Worm (Caenorhabditis elegans) whole organism, L1 larva: ENCODE data around the gene H35B03.2.

Source experiments
- Y116A8C.19 ChIP-seq: sonication (generic microtip); optimal IDR thresholded peaks from 2 replicates; lab custom pipeline; 2016; ENCODE audit warnings: missing compliant biosample characterization, missing genetic modification characterization, borderline replicate concordance
- aha-1 ChIP-seq: fragments of 150-350 bp; optimal IDR thresholded peaks from 2 replicates; lab custom pipeline; 2014; ENCODE audit warnings: missing biosample characterization, missing genetic modification characterization
- alr-1 ChIP-seq: fragments of 200-800 bp; sonication (Bioruptor generic); optimal IDR thresholded peaks from 2 replicates; lab custom pipeline; 2018; ENCODE audit warnings: borderline replicate concordance, mild to moderate bottlenecking, missing genetic modification characterization, missing compliant biosample characterization
- ama-1 ChIP-seq: fragments of 150-350 bp; optimal IDR thresholded peaks from 2 replicates; lab custom pipeline; 2014
- blmp-1 ChIP-seq: fragments of 150-350 bp; optimal IDR thresholded peaks from 2 replicates; lab custom pipeline; 2014; ENCODE audit warnings: missing biosample characterization, missing genetic modification characterization
- ceh-82 ChIP-seq, 3 experiments: fragments of 150-350 bp in 1 of 3; sonication (generic microtip) in 2 of 3; optimal IDR thresholded peaks; 2 replicates each; lab custom pipeline; 2014 to 2017; ENCODE audit warnings: missing biosample characterization in 3 of 3, missing genetic modification characterization in 3 of 3
- dpl-1 ChIP-seq, 3 experiments: fragments of 150-350 bp in 2 of 3; sonication (generic microtip) in 1 of 3; optimal IDR thresholded peaks; 2 replicates each; lab custom pipeline; 2014 to 2017; ENCODE audit warnings: missing biosample characterization in 3 of 3, missing genetic modification characterization in 3 of 3, missing genetic modification reagents in 3 of 3
- efl-1 ChIP-seq, 4 experiments: fragments of 150-350 bp; optimal IDR thresholded peaks in 3 of 4; peaks in 1 of 4; 1 replicate in 1 of 4; 2 replicates in 3 of 4; lab custom pipeline; 2014; ENCODE audit warnings: missing biosample characterization in 2 of 4, missing genetic modification characterization in 2 of 4, missing genetic modification reagents in 2 of 4
- efl-3 ChIP-seq: fragments of 200-800 bp; sonication (Bioruptor generic); optimal IDR thresholded peaks from 2 replicates; lab custom pipeline; 2018; ENCODE audit warnings: mild to moderate bottlenecking, missing genetic modification characterization, missing compliant biosample characterization
- egl-13 ChIP-seq: sonication (generic microtip); optimal IDR thresholded peaks from 2 replicates; lab custom pipeline; 2016; ENCODE audit warnings: missing genotype, missing genetic modification reagents, missing genetic modification characterization, missing compliant biosample characterization
- egl-27 ChIP-seq, 2 experiments: fragments of 150-350 bp in 1 of 2; sonication (generic microtip); optimal IDR thresholded peaks; 3 replicates each; lab custom pipeline; 2017 to 2018; ENCODE audit warnings: missing biosample characterization in 2 of 2, missing genetic modification characterization in 2 of 2, missing genetic modification reagents in 2 of 2
- fkh-10 ChIP-seq: sonication (generic microtip); optimal IDR thresholded peaks from 2 replicates; lab custom pipeline; 2017; ENCODE audit warnings: missing biosample characterization, missing genetic modification reagents, missing genetic modification characterization
- grh-1 ChIP-seq: fragments of 200-800 bp; sonication (Bioruptor generic); IDR thresholded peaks from 2 replicates; pipeline ENCODE4 v1.3.6; 2022; ENCODE audit warnings: missing genetic modification reagents, missing genetic modification characterization, missing compliant biosample characterization
- hlh-4 ChIP-seq: sonication (generic microtip); optimal IDR thresholded peaks from 2 replicates; lab custom pipeline; 2016; ENCODE audit warnings: mild to moderate bottlenecking, missing genetic modification characterization, missing compliant biosample characterization
- lin-14 ChIP-seq: fragments of 200-800 bp; sonication (Bioruptor generic); optimal IDR thresholded peaks from 2 replicates; lab custom pipeline; 2018; ENCODE audit warnings: mild to moderate bottlenecking, missing genetic modification characterization, moderate library complexity, missing compliant biosample characterization
- lir-3 ChIP-seq: sonication (generic microtip); optimal IDR thresholded peaks from 2 replicates; lab custom pipeline; 2016; ENCODE audit warnings: mild to moderate bottlenecking, missing genetic modification characterization, moderate library complexity, missing compliant biosample characterization; ENCODE audit not compliant: poor library complexity
- lsy-2 ChIP-seq, 2 experiments: fragments of 150-350 bp; optimal IDR thresholded peaks; 2 replicates each; lab custom pipeline; 2014; ENCODE audit warnings: missing biosample characterization in 2 of 2, missing genetic modification characterization in 2 of 2
- mab-9 ChIP-seq: fragments of 200-800 bp; sonication (Bioruptor generic); IDR thresholded peaks from 2 replicates; pipeline ENCODE4 v1.3.6; 2022; ENCODE audit warnings: missing genetic modification reagents, missing genetic modification characterization, missing compliant biosample characterization
- mef-2 ChIP-seq: fragments of 150-350 bp; optimal IDR thresholded peaks from 2 replicates; lab custom pipeline; 2014; ENCODE audit warnings: missing biosample characterization, missing genetic modification characterization
- mep-1 ChIP-seq: fragments of 150-350 bp; optimal IDR thresholded peaks from 2 replicates; lab custom pipeline; 2014; ENCODE audit warnings: missing biosample characterization, missing genetic modification characterization
- nhr-77 ChIP-seq: fragments of 150-350 bp; optimal IDR thresholded peaks from 2 replicates; lab custom pipeline; 2014; ENCODE audit warnings: missing biosample characterization, missing genetic modification characterization
- nhr-84 ChIP-seq: sonication (generic microtip); optimal IDR thresholded peaks from 2 replicates; lab custom pipeline; 2017; ENCODE audit warnings: missing biosample characterization, missing genetic modification characterization
- nhr-85 ChIP-seq: sonication (generic microtip); peaks from one replicate; lab custom pipeline; 2016; ENCODE audit warnings: missing genetic modification characterization, inconsistent platforms, missing compliant biosample characterization
- snpc-4 ChIP-seq: fragments of 150-350 bp; optimal IDR thresholded peaks from 2 replicates; lab custom pipeline; 2014; ENCODE audit warnings: missing biosample characterization, missing genetic modification characterization
- sup-37 ChIP-seq: fragments of 200-800 bp; sonication (Bioruptor generic); optimal IDR thresholded peaks from 2 replicates; lab custom pipeline; 2018; ENCODE audit warnings: mild to moderate bottlenecking, missing genetic modification characterization, missing compliant biosample characterization
- tlp-1 ChIP-seq: fragments of 150-350 bp; optimal IDR thresholded peaks from 2 replicates; lab custom pipeline; 2014; ENCODE audit warnings: missing biosample characterization, missing genetic modification characterization
- unc-62 ChIP-seq: fragments of 150-350 bp; optimal IDR thresholded peaks from 2 replicates; lab custom pipeline; 2014; ENCODE audit warnings: missing biosample characterization, missing genetic modification reagents, missing genetic modification characterization
- vab-15 ChIP-seq: sonication (generic microtip); optimal IDR thresholded peaks from 2 replicates; lab custom pipeline; 2017; ENCODE audit warnings: missing genotype, mild to moderate bottlenecking, missing genetic modification characterization, missing compliant biosample characterization
- zip-4 ChIP-seq: fragments of 200-800 bp; sonication (Bioruptor generic); optimal IDR thresholded peaks from 2 replicates; lab custom pipeline; 2018; ENCODE audit warnings: mild to moderate bottlenecking, missing genetic modification characterization, moderate library complexity, missing compliant biosample characterization
- ztf-4 ChIP-seq: fragments of 150-350 bp; optimal IDR thresholded peaks from 2 replicates; lab custom pipeline; 2014; ENCODE audit warnings: missing biosample characterization, missing genetic modification characterization

H35B03.2 gene

ce11 chrIV:5706603-5707002 is 24.9 kb downstream of the H35B03.2 start (continued):
- TF ChIP-seq lsy-2 (tag; optimal IDR thresholded peaks at IDR 0.05; lab: Kevin White, UChicago) (no peak), ceh-82 (tag; optimal IDR thresholded peaks at IDR 0.05; lab: Kevin White, UChicago) (no peak), fkh-10 (GFP tag; lab: Kevin White, UChicago) (no peak), sup-37 (GFP tag; lab: Kevin White, UChicago) (no peak)
- TF ChIP-seq, all 84 proteins: peak for 5

ce11 chrIV:5703917-5704316 is 27.6 kb downstream of the H35B03.2 start:
- TF ChIP-seq blmp-1, result peak; percentile 99
- TF ChIP-seq unc-62 (GFP tag; lab: Kevin White, UChicago), result no peak
- TF ChIP-seq nhr-85 (tag; lab: Kevin White, UChicago), result peak; percentile 58
- TF ChIP-seq sup-37 (GFP tag; lab: Kevin White, UChicago), result no peak
- no peak for TF ChIP-seq hlh-4 (tag; lab: Kevin White, UChicago)
- no peak for TF ChIP-seq efl-3
- TF ChIP-seq alr-1, result no peak
- TF ChIP-seq mef-2 (tag; lab: Kevin White, UChicago), result no peak
- no peak for TF ChIP-seq tlp-1 (tag; lab: Kevin White, UChicago)
- TF ChIP-seq nhr-77 (tag; lab: Kevin White, UChicago), result no peak
- TF ChIP-seq vab-15, result no peak
- no peak for TF ChIP-seq egl-13 (tag; lab: Kevin White, UChicago)
- no peak for TF ChIP-seq egl-27 (tag; optimal IDR thresholded peaks at IDR 0.05; lab: Kevin White, UChicago)
- no peak for TF ChIP-seq lin-14 (GFP tag; lab: Kevin White, UChicago)
- no peak for TF ChIP-seq grh-1

ce11 chrIV:5703443-5703842 is 28.0 kb downstream of the H35B03.2 start, which contains the start of the genes C55C3.73 and perm-5:
Gene C55C3.73 (minus strand): TSS chrIV:5703451.
Gene perm-5 (minus strand): TSS chrIV:5703468.
- TF ChIP-seq nhr-84 (tag; lab: Kevin White, UChicago) (no peak), efl-1 (optimal IDR thresholded peaks at IDR 0.05; lab: Kevin White, UChicago) (peak in 1 of 2 experiments; percentile 2), efl-1 (GFP tag; optimal IDR thresholded peaks at IDR 0.05 in 1 of 2; lab: Kevin White, UChicago) (no peak)
- TF ChIP-seq, all 84 proteins: peak for 1

- no peak for TF ChIP-seq lir-3 (tag; lab: Kevin White, UChicago)
- TF ChIP-seq mab-9 (GFP tag; lab: Robert Waterston, UW), result no peak
- no peak for TF ChIP-seq zip-4 (GFP tag; lab: Kevin White, UChicago)
- no peak for TF ChIP-seq Y116A8C.19 (tag; lab: Kevin White, UChicago)
- no peak for TF ChIP-seq dpl-1 (GFP tag; optimal IDR thresholded peaks at IDR 0.05; lab: Kevin White, UChicago)
- TF ChIP-seq nhr-77 (tag; lab: Kevin White, UChicago), result no peak
- TF ChIP-seq mep-1 (tag; lab: Kevin White, UChicago), result no peak
- peak; percentile 82 for TF ChIP-seq nhr-85 (tag; lab: Kevin White, UChicago)
- no peak for TF ChIP-seq lsy-2 (tag; optimal IDR thresholded peaks at IDR 0.05; lab: Kevin White, UChicago)
- no peak for TF ChIP-seq aha-1
- TF ChIP-seq lin-14 (GFP tag; lab: Kevin White, UChicago), result peak; percentile 44
- TF ChIP-seq ztf-4 (tag; lab: Kevin White, UChicago), result no peak
- no peak for TF ChIP-seq snpc-4
- TF ChIP-seq blmp-1, result peak; percentile 62
- TF ChIP-seq, all 84 proteins: peak for 3
Measured at ce11 chrIV:5701646-5702045, 29.8 kb downstream of the H35B03.2 start.

ce11 chrIV:5700372-5700771 is 31.1 kb downstream of the H35B03.2 start:
- TF ChIP-seq mep-1 (tag; lab: Kevin White, UChicago), result peak; percentile 64
- TF ChIP-seq blmp-1, result peak; percentile 79
- no peak for TF ChIP-seq ama-1
- TF ChIP-seq sup-37 (GFP tag; lab: Kevin White, UChicago), result no peak
- no peak for TF ChIP-seq lin-14 (GFP tag; lab: Kevin White, UChicago)
- TF ChIP-seq nhr-85 (tag; lab: Kevin White, UChicago), result peak; percentile 65
- TF ChIP-seq, all 84 proteins: peak for 3
